Worm (Caenorhabditis elegans): Measurements from ENCODE around the gene yap-1.

The yap-1 gene

ce11 chrX:10666871-10667270 lies 24.9 kb upstream of the yap-1 start (continued):
- peak in 1 of 2 experiments; percentile 25 for TF ChIP-seq hif-1 (tag; optimal IDR thresholded peaks at IDR 0.05)
- TF ChIP-seq madf-5 (GFP tag; IDR thresholded peaks at IDR 0.05), result peak in 1 of 2 experiments; percentile 67; a peak in 2 of 4 replicates
- no peak for TF ChIP-seq snpc-4 (tag; optimal IDR thresholded peaks at IDR 0.05)
- 0 out of 2 replicates have a peak, but pooled peaks have one; percentile 38 for TF ChIP-seq ceh-44 (GFP tag; IDR thresholded peaks at IDR 0.05)
- TF ChIP-seq F44E2.7 (GFP tag; IDR thresholded peaks at IDR 0.05), result no peak
- TF ChIP-seq tra-1 (GFP tag; IDR thresholded peaks at IDR 0.05), result 0 out of 2 replicates have a peak, but pooled peaks have one; percentile 44
- no peak for TF ChIP-seq zip-2 (tag; optimal IDR thresholded peaks at IDR 0.05)
- peak; percentile 66 for TF ChIP-seq dmd-6 (GFP tag; IDR thresholded peaks at IDR 0.05)
- TF ChIP-seq fos-1 (tag; optimal IDR thresholded peaks at IDR 0.05), result no peak
- TF ChIP-seq F49E8.2 (tag; optimal IDR thresholded peaks at IDR 0.05; ENCODE audit: borderline replicate concordance), result no peak
- 0 out of 2 replicates have a peak, but pooled peaks have one; percentile 21 for TF ChIP-seq daf-19 (GFP tag; conservative IDR thresholded peaks at IDR 0.05)
- TF ChIP-seq ceh-62 (tag; optimal IDR thresholded peaks at IDR 0.05), result no peak
- TF ChIP-seq ztf-11 (tag; optimal IDR thresholded peaks at IDR 0.05), result no peak
- TF ChIP-seq egl-27 (tag; optimal IDR thresholded peaks at IDR 0.05), result no peak
- TF ChIP-seq nhr-6 (tag; optimal IDR thresholded peaks at IDR 0.05), result no peak
- TF ChIP-seq unc-62 (GFP tag; optimal IDR thresholded peaks at IDR 0.05 in 1 of 2), result no peak
- TF ChIP-seq unc-62 (tag; optimal IDR thresholded peaks at IDR 0.05), result no peak
- peak in 1 of 2 experiments; percentile 23 for TF ChIP-seq lsy-2 (tag; optimal IDR thresholded peaks at IDR 0.05)
- no peak for TF ChIP-seq set-16 (GFP tag; IDR thresholded peaks at IDR 0.05)
- TF ChIP-seq mdl-1 (tag; optimal IDR thresholded peaks at IDR 0.05), result peak in 1 of 2 experiments; percentile 35
- 0 out of 2 replicates have a peak, but pooled peaks have one; percentile 37 for TF ChIP-seq saeg-2 (GFP tag; IDR thresholded peaks at IDR 0.05)
- no peak for TF ChIP-seq sdz-12 (GFP tag; optimal IDR thresholded peaks at IDR 0.05)
- TF ChIP-seq mep-1 (tag; optimal IDR thresholded peaks at IDR 0.05), result peak; percentile 15
- peak; percentile 64 for TF ChIP-seq arid-1 (GFP tag; conservative IDR thresholded peaks at IDR 0.05)
- TF ChIP-seq daf-12 (tag; optimal IDR thresholded peaks at IDR 0.05), result no peak
- peak; percentile 55 for TF ChIP-seq mes-2 (tag; optimal IDR thresholded peaks at IDR 0.05; ENCODE audit: poor library complexity, severe bottlenecking)
- TF ChIP-seq hmg-1.1 (GFP tag; IDR thresholded peaks at IDR 0.05), result peak; percentile 55
- TF ChIP-seq pqm-1 (tag; optimal IDR thresholded peaks at IDR 0.05), result no peak
- 0 out of 2 replicates have a peak, but pooled peaks have one; percentile 69 for TF ChIP-seq D1046.2 (GFP tag; IDR thresholded peaks at IDR 0.05)
- 0 out of 2 replicates have a peak, but pooled peaks have one; percentile 46 for TF ChIP-seq zip-11 (GFP tag; IDR thresholded peaks at IDR 0.05)
- 0 out of 2 replicates have a peak, but pooled peaks have one; percentile 19 for TF ChIP-seq mdt-29 (GFP tag; IDR thresholded peaks at IDR 0.05)
- TF ChIP-seq T20F7.1 (GFP tag; optimal IDR thresholded peaks at IDR 0.05), result no peak
- no peak for TF ChIP-seq zag-1 (tag; optimal IDR thresholded peaks at IDR 0.05)
- TF ChIP-seq lim-7 (GFP tag; IDR thresholded peaks at IDR 0.05), result peak; percentile 87

- TF ChIP-seq zip-11 (GFP tag; IDR thresholded peaks at IDR 0.05) (0 out of 2 replicates have a peak, but pooled peaks have one; percentile 11), unc-62 (GFP tag; optimal IDR thresholded peaks at IDR 0.05 in 1 of 2) (no peak), unc-62 (tag; optimal IDR thresholded peaks at IDR 0.05) (no peak), mdt-29 (GFP tag; IDR thresholded peaks at IDR 0.05) (no peak), lsy-2 (tag; optimal IDR thresholded peaks at IDR 0.05) (peak in 1 of 2 experiments; percentile 46), ZK337.2 (GFP tag; IDR thresholded peaks at IDR 0.05) (no peak), nhr-41 (GFP tag; IDR thresholded peaks at IDR 0.05) (no peak), set-16 (GFP tag; IDR thresholded peaks at IDR 0.05) (no peak), mep-1 (tag; optimal IDR thresholded peaks at IDR 0.05) (peak; percentile 58), spr-1 (tag; optimal IDR thresholded peaks at IDR 0.05) (no peak), aly-2 (tag; optimal IDR thresholded peaks at IDR 0.05) (no peak), tag-97 (GFP tag; IDR thresholded peaks at IDR 0.05) (no peak), aha-1 (tag) (peak; percentile 95), unc-130 (GFP tag; optimal IDR thresholded peaks at IDR 0.05) (no peak), madf-5 (GFP tag; IDR thresholded peaks at IDR 0.05) (peak; percentile 41 to 71; a peak in 2 of 4 replicates), skn-1 (tag; optimal IDR thresholded peaks at IDR 0.05) (no peak), ceh-32 (tag; optimal IDR thresholded peaks at IDR 0.05; ENCODE audit: poor library complexity) (no peak), hlh-30 (tag; optimal IDR thresholded peaks at IDR 0.05; ENCODE audit: insufficient read depth) (peak; percentile 36), ceh-44 (GFP tag; IDR thresholded peaks at IDR 0.05) (0 out of 2 replicates have a peak, but pooled peaks have one; percentile 20), ztf-7 (tag; optimal IDR thresholded peaks at IDR 0.05) (no peak), attf-4 (tag; optimal IDR thresholded peaks at IDR 0.05) (no peak), nhr-111 (GFP tag; optimal IDR thresholded peaks at IDR 0.05) (no peak), R02D3.7 (tag; optimal IDR thresholded peaks at IDR 0.05) (no peak)
Measured at ce11 chrX:10667424-10668291, 24.1 kb upstream of the yap-1 start.
